Worm (Caenorhabditis elegans) whole organism, L1 larva: ENCODE results near the gene F13A2.1.
A peak's percentile ranks its signal among the peaks of the same experiment; 100 is the strongest.

Source experiments
- C16A3.4 ChIP-seq: fragments of 150-350 bp; optimal IDR thresholded peaks from 2 replicates; lab custom pipeline; 2014; ENCODE audit warnings: missing biosample characterization, missing genetic modification characterization
- C34B4.2 ChIP-seq: sonication (generic microtip); optimal IDR thresholded peaks from 2 replicates; lab custom pipeline; 2017; ENCODE audit warnings: mild to moderate bottlenecking, missing genetic modification characterization, missing compliant biosample characterization
- aha-1 ChIP-seq: fragments of 150-350 bp; optimal IDR thresholded peaks from 2 replicates; lab custom pipeline; 2014; ENCODE audit warnings: missing biosample characterization, missing genetic modification characterization
- ceh-63 ChIP-seq: fragments of 200-800 bp; sonication (Bioruptor generic); optimal IDR thresholded peaks from 2 replicates; lab custom pipeline; 2018; ENCODE audit warnings: mild to moderate bottlenecking, missing genetic modification characterization, missing compliant biosample characterization
- ceh-8 ChIP-seq: fragments of 200-800 bp; sonication (Bioruptor generic); optimal IDR thresholded peaks from 2 replicates; lab custom pipeline; 2018; ENCODE audit warnings: mild to moderate bottlenecking, missing genetic modification characterization, moderate library complexity, missing compliant biosample characterization
- ceh-82 ChIP-seq, 3 experiments: fragments of 150-350 bp in 1 of 3; sonication (generic microtip) in 2 of 3; optimal IDR thresholded peaks; 2 replicates each; lab custom pipeline; 2014 to 2017; ENCODE audit warnings: missing biosample characterization in 3 of 3, missing genetic modification characterization in 3 of 3
- ceh-90 ChIP-seq: sonication (generic microtip); optimal IDR thresholded peaks from 2 replicates; lab custom pipeline; 2016; ENCODE audit warnings: missing genetic modification characterization, missing compliant biosample characterization
- efl-1 ChIP-seq, 4 experiments: fragments of 150-350 bp; optimal IDR thresholded peaks in 3 of 4; peaks in 1 of 4; 1 replicate in 1 of 4; 2 replicates in 3 of 4; lab custom pipeline; 2014; ENCODE audit warnings: missing biosample characterization in 2 of 4, missing genetic modification characterization in 2 of 4, missing genetic modification reagents in 2 of 4
- elt-3 ChIP-seq, 6 experiments: fragments of 150-350 bp in 1 of 6; sonication (generic microtip); optimal IDR thresholded peaks; 2 replicates each; lab custom pipeline; 2017 to 2018; ENCODE audit warnings: missing biosample characterization in 6 of 6, missing genetic modification characterization in 6 of 6, inconsistent platforms in 1 of 6
- fkh-4 ChIP-seq: sonication (generic microtip); optimal IDR thresholded peaks from 2 replicates; lab custom pipeline; 2016; ENCODE audit warnings: missing compliant biosample characterization, missing genetic modification characterization, borderline replicate concordance
- grh-1 ChIP-seq: fragments of 200-800 bp; sonication (Bioruptor generic); IDR thresholded peaks from 2 replicates; pipeline ENCODE4 v1.3.6; 2022; ENCODE audit warnings: missing genetic modification reagents, missing genetic modification characterization, missing compliant biosample characterization
- lin-13 ChIP-seq: fragments of 150-350 bp; optimal IDR thresholded peaks from 2 replicates; lab custom pipeline; 2014; ENCODE audit warnings: missing biosample characterization, missing genetic modification reagents, missing genetic modification characterization
- lin-35 ChIP-seq, 2 experiments: fragments of 150-350 bp; optimal IDR thresholded peaks; 2 replicates each; lab custom pipeline; 2014; ENCODE audit warnings: missing biosample characterization in 2 of 2, missing genetic modification characterization in 2 of 2, missing genetic modification reagents in 2 of 2
- lin-39 ChIP-seq: fragments of 150-350 bp; optimal IDR thresholded peaks from 2 replicates; lab custom pipeline; 2014; ENCODE audit warnings: missing biosample characterization, missing genetic modification reagents, missing genetic modification characterization
- mab-9 ChIP-seq: fragments of 200-800 bp; sonication (Bioruptor generic); IDR thresholded peaks from 2 replicates; pipeline ENCODE4 v1.3.6; 2022; ENCODE audit warnings: missing genetic modification reagents, missing genetic modification characterization, missing compliant biosample characterization
- mdl-1 ChIP-seq, 2 experiments: fragments of 150-350 bp; optimal IDR thresholded peaks; 2 replicates each; lab custom pipeline; 2014 to 2017; ENCODE audit warnings: missing biosample characterization in 2 of 2, missing genetic modification characterization in 2 of 2, inconsistent platforms in 1 of 2
- mep-1 ChIP-seq: fragments of 150-350 bp; optimal IDR thresholded peaks from 2 replicates; lab custom pipeline; 2014; ENCODE audit warnings: missing biosample characterization, missing genetic modification characterization
- nhr-19 ChIP-seq: fragments of 200-800 bp; sonication (Bioruptor generic); conservative IDR thresholded peaks from 2 replicates; pipeline ENCODE4 v1.3.6; 2022; ENCODE audit warnings: missing genetic modification characterization, missing compliant biosample characterization
- nhr-28 ChIP-seq: fragments of 150-350 bp; optimal IDR thresholded peaks from 2 replicates; lab custom pipeline; 2014; ENCODE audit warnings: missing biosample characterization, missing genetic modification characterization
- nhr-71 ChIP-seq: sonication (generic microtip); optimal IDR thresholded peaks from 2 replicates; lab custom pipeline; 2016; ENCODE audit warnings: mild to moderate bottlenecking, missing genetic modification characterization, moderate library complexity, missing compliant biosample characterization
- nhr-77 ChIP-seq: fragments of 150-350 bp; optimal IDR thresholded peaks from 2 replicates; lab custom pipeline; 2014; ENCODE audit warnings: missing biosample characterization, missing genetic modification characterization
- nhr-84 ChIP-seq: sonication (generic microtip); optimal IDR thresholded peaks from 2 replicates; lab custom pipeline; 2017; ENCODE audit warnings: missing biosample characterization, missing genetic modification characterization
- nhr-85 ChIP-seq: sonication (generic microtip); peaks from one replicate; lab custom pipeline; 2016; ENCODE audit warnings: missing genetic modification characterization, inconsistent platforms, missing compliant biosample characterization
- pax-3 ChIP-seq: fragments of 200-800 bp; sonication (Bioruptor generic); optimal IDR thresholded peaks from 2 replicates; lab custom pipeline; 2018; ENCODE audit warnings: mild to moderate bottlenecking, missing genetic modification characterization, moderate library complexity, missing compliant biosample characterization
- rnt-1 ChIP-seq: sonication (generic microtip); optimal IDR thresholded peaks from 2 replicates; lab custom pipeline; 2016; ENCODE audit warnings: mild to moderate bottlenecking, missing genetic modification characterization, moderate library complexity, missing compliant biosample characterization
- snu-23 ChIP-seq: sonication (generic microtip); optimal IDR thresholded peaks from 2 replicates; lab custom pipeline; 2016; ENCODE audit warnings: missing genetic modification characterization, missing compliant biosample characterization
- sptf-1 ChIP-seq: fragments of 150-350 bp; optimal IDR thresholded peaks from 2 replicates; lab custom pipeline; 2014; ENCODE audit warnings: missing biosample characterization, missing genetic modification characterization
- sup-37 ChIP-seq: fragments of 200-800 bp; sonication (Bioruptor generic); optimal IDR thresholded peaks from 2 replicates; lab custom pipeline; 2018; ENCODE audit warnings: mild to moderate bottlenecking, missing genetic modification characterization, missing compliant biosample characterization
- tlp-1 ChIP-seq: fragments of 150-350 bp; optimal IDR thresholded peaks from 2 replicates; lab custom pipeline; 2014; ENCODE audit warnings: missing biosample characterization, missing genetic modification characterization
- unc-130 ChIP-seq: fragments of 150-350 bp; optimal IDR thresholded peaks from 2 replicates; lab custom pipeline; 2017; ENCODE audit warnings: missing biosample characterization, missing genetic modification characterization, inconsistent platforms
- unc-30 ChIP-seq: sonication (generic microtip); optimal IDR thresholded peaks from 2 replicates; lab custom pipeline; 2017; ENCODE audit warnings: missing biosample characterization, missing genetic modification characterization
- unc-98 ChIP-seq: fragments of 200-800 bp; sonication (Bioruptor generic); IDR thresholded peaks from 2 replicates; pipeline ENCODE4 v1.3.6; 2022; ENCODE audit warnings: missing genetic modification characterization, missing compliant biosample characterization
- ztf-11 ChIP-seq, 2 experiments: sonication (generic microtip); optimal IDR thresholded peaks; 2 replicates each; lab custom pipeline; 2016 to 2017; ENCODE audit warnings: missing genetic modification characterization in 2 of 2, missing biosample characterization in 1 of 2, missing compliant biosample characterization in 1 of 2

The F13A2.1 gene

ce11 chrV:4375807-4376564, 6.2 kb downstream of the F13A2.1 start, which contains the start of gene F32D1.7:
TSS of gene F32D1.7 (minus strand) at chrV:4376173.
- TF ChIP-seq ceh-63 (GFP tag; lab: Kevin White, UChicago) (no peak), unc-130 (no peak), ceh-8 (no peak), C34B4.2 (no peak), ztf-11 (tag; optimal IDR thresholded peaks at IDR 0.05; lab: Kevin White, UChicago) (no peak), nhr-19 (GFP tag; lab: Robert Waterston, UW) (no peak), grh-1 (GFP tag; lab: Robert Waterston, UW) (no peak), nhr-84 (tag; lab: Kevin White, UChicago) (no peak), nhr-28 (tag; lab: Kevin White, UChicago) (no peak), nhr-71 (no peak), C16A3.4 (tag; lab: Kevin White, UChicago) (no peak), rnt-1 (tag; lab: Kevin White, UChicago) (no peak), nhr-77 (tag; lab: Kevin White, UChicago) (no peak), snu-23 (GFP tag; lab: Kevin White, UChicago) (no peak), ceh-82 (tag; optimal IDR thresholded peaks at IDR 0.05; lab: Kevin White, UChicago) (no peak), elt-3 (tag; optimal IDR thresholded peaks at IDR 0.05; lab: Kevin White, UChicago) (no peak), mdl-1 (tag; optimal IDR thresholded peaks at IDR 0.05; lab: Kevin White, UChicago) (no peak), unc-30 (no peak)

ce11 chrV:4374625-4375024, 7.6 kb downstream of the F13A2.1 start, which contains the start of gene neg-1:
TSS of gene neg-1 (minus strand) at chrV:4374874.
- TF ChIP-seq nhr-85 (tag; lab: Kevin White, UChicago) (no peak), nhr-28 (tag; lab: Kevin White, UChicago) (no peak), aha-1 (no peak)

DNA sequence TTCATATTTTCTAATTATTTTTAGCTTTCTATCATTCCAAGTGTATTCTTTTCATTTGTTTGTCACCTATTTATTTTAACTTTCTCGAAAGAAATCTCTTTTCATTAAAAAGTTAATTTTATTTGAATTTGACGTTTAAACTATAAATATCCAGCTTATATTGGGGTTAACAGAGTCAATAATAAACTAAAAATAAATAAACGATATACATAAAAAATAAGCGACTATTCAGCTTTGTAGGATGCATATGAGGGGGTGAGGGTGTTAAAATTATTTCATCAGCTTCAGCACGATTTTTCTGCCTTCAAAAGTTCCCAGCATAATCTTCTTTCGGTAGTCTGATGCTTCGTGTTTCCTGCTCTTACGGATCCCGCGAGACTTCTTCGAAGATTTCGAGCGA, 8.5 kb downstream of the F13A2.1 start:
- no peak for TF ChIP-seq tlp-1 (tag; lab: Kevin White, UChicago)
- no peak for TF ChIP-seq ceh-90 (tag; lab: Kevin White, UChicago)
- TF ChIP-seq mep-1 (tag; lab: Kevin White, UChicago), result no peak
- TF ChIP-seq nhr-84 (tag; lab: Kevin White, UChicago), result no peak
- TF ChIP-seq lin-39 (tag; lab: Kevin White, UChicago), result no peak
- TF ChIP-seq sup-37 (GFP tag; lab: Kevin White, UChicago), result no peak
- no peak for TF ChIP-seq mab-9
- no peak for TF ChIP-seq fkh-4 (tag; lab: Kevin White, UChicago)
- TF ChIP-seq pax-3 (tag; lab: Kevin White, UChicago), result no peak
- no peak for TF ChIP-seq lin-35 (GFP tag; optimal IDR thresholded peaks at IDR 0.05; lab: Kevin White, UChicago)
- no peak for TF ChIP-seq unc-98 (GFP tag; lab: Robert Waterston, UW)
- no peak for TF ChIP-seq sptf-1 (tag; lab: Kevin White, UChicago)

ce11 chrV:4372986-4373385, 9.2 kb downstream of the F13A2.1 start:
- TF ChIP-seq lin-13 (no peak), efl-1 (optimal IDR thresholded peaks at IDR 0.05; lab: Kevin White, UChicago) (no peak), efl-1 (GFP tag; optimal IDR thresholded peaks at IDR 0.05 in 1 of 2; lab: Kevin White, UChicago) (peak in 1 of 2 experiments; percentile 89)
